Worm (Caenorhabditis elegans): ENCODE measurements around the gene F26D11.1.

F26D11.1 gene

DNA sequence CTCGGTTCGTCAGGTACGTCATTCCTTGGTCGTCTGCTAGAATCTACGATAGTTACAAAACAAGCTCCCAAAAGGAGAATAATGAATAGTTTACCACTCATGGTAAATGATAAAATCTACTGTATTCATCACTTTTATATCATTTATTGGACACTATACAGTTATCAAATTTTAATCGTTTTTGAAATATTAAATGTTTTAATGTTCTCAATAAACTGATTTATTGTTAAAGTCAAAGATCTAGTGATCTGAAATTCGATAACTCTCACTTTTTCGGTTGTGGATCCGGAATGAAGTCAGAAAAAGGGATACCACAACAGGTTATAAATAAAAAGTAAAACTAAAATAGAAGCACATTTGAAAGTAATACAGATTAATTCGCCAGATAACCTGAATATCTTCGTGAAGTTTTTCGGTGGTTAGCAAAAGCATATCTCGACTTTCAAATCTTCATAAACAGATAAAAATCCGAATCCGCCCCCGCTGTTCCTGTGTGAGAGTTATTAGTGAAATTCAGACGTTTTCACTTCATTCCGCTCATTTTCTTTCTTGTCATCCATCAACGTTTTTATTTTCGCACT, 22.5 kb upstream of the F26D11.1 start, which contains the start of the genes clec-217 and F26D11.2:
clec-217 (minus strand) TSS at position 101 of the 581 bp plus-strand sequence.
F26D11.2 (plus strand) TSS at position 531 of the 581 bp plus-strand sequence.
- no peak for TF ChIP-seq unc-42 (tag; optimal IDR thresholded peaks at IDR 0.05)
- no peak for TF ChIP-seq ceh-45 (GFP tag; IDR thresholded peaks at IDR 0.05)
- no peak for TF ChIP-seq ref-2 (tag; optimal IDR thresholded peaks at IDR 0.05)
- TF ChIP-seq C38D4.7 (GFP tag; optimal IDR thresholded peaks at IDR 0.05), result no peak
- TF ChIP-seq fkh-10 (GFP tag; optimal IDR thresholded peaks at IDR 0.05), result no peak
- no peak for TF ChIP-seq nfya-1 (tag; optimal IDR thresholded peaks at IDR 0.05)
- no peak for TF ChIP-seq hlh-8 (tag; optimal IDR thresholded peaks at IDR 0.05)
- no peak for TF ChIP-seq pqm-1 (tag; optimal IDR thresholded peaks at IDR 0.05)
- TF ChIP-seq ceh-9 (tag; optimal IDR thresholded peaks at IDR 0.05), result no peak
- TF ChIP-seq T23F11.4 (GFP tag; optimal IDR thresholded peaks at IDR 0.05), result no peak
- TF ChIP-seq ceh-2 (tag; optimal IDR thresholded peaks at IDR 0.05), result no peak
- no peak for TF ChIP-seq ceh-18 (tag; optimal IDR thresholded peaks at IDR 0.05)
- no peak for TF ChIP-seq mec-3 (tag; optimal IDR thresholded peaks at IDR 0.05; ENCODE audit: borderline replicate concordance)
- TF ChIP-seq tbx-7 (tag; optimal IDR thresholded peaks at IDR 0.05), result no peak
- no peak for TF ChIP-seq pha-4 (tag; optimal IDR thresholded peaks at IDR 0.05)
- TF ChIP-seq C08G9.2 (tag; optimal IDR thresholded peaks at IDR 0.05), result no peak
- TF ChIP-seq ttx-3 (tag; optimal IDR thresholded peaks at IDR 0.05), result no peak
- no peak for TF ChIP-seq fax-1 (tag; optimal IDR thresholded peaks at IDR 0.05)
- no peak for TF ChIP-seq dve-1 (tag; optimal IDR thresholded peaks at IDR 0.05)
- no peak for TF ChIP-seq eyg-1 (tag; optimal IDR thresholded peaks at IDR 0.05)

DNA sequence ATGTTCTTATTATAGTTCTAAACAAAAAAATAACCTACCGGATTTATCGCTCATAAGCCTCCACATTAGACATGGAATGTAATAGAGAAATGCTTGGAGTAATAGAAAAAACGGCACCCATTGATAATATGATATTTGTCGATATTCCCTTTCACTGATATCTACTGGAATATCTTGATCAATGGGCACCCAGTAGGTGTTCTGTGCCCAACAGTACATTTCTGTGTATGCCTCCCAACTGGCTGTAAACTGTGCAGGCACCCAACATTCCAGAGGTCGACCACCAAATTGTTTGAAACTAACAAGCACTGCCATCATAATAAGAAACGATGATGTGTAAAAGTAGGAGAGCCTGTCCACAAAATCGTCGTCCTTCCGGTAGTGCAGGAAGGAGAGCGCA, 16.9 kb upstream of the F26D11.1 start:
- no peak for TF ChIP-seq pat-9 (tag; optimal IDR thresholded peaks at IDR 0.05)
- TF ChIP-seq dve-1 (tag; optimal IDR thresholded peaks at IDR 0.05), result no peak
- TF ChIP-seq ceh-19 (GFP tag; optimal IDR thresholded peaks at IDR 0.05), result no peak
- TF ChIP-seq C08G9.2 (tag; optimal IDR thresholded peaks at IDR 0.05), result no peak
- no peak for TF ChIP-seq hlh-30 (tag; optimal IDR thresholded peaks at IDR 0.05; ENCODE audit: insufficient read depth)
- no peak for TF ChIP-seq hlh-15 (tag; optimal IDR thresholded peaks at IDR 0.05)
- no peak for TF ChIP-seq unc-55 (GFP tag; optimal IDR thresholded peaks at IDR 0.05)
- TF ChIP-seq eyg-1 (tag; optimal IDR thresholded peaks at IDR 0.05), result no peak
- TF ChIP-seq elt-4 (tag; optimal IDR thresholded peaks at IDR 0.05), result no peak
- TF ChIP-seq pros-1 (tag; optimal IDR thresholded peaks at IDR 0.05), result no peak

DNA sequence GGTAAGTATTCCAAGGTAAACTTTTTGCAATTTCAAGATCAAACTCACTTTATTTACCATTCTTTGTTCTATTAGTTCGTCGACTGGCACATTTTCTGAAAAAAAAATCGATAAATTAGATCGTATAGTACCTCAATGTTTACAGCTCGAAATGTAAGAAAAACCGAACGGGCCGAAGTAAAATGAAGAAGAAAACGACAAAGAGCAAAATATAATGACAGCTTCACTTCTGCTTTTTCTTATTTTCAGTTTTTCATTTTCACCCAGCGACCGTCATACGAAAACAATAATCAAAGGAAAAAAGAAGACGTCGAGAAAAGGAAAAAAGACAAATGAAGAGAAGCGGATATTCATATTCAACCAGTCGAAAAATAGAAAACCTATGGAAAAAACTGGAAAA, 12.2 kb upstream of the F26D11.1 start, which contains the start of gene che-7:
che-7 (minus strand) TSS at position 101 of the 400 bp plus-strand sequence.
- TF ChIP-seq T23F11.4 (GFP tag; optimal IDR thresholded peaks at IDR 0.05), result no peak
- TF ChIP-seq ceh-6 (GFP tag; optimal IDR thresholded peaks at IDR 0.05), result no peak

DNA sequence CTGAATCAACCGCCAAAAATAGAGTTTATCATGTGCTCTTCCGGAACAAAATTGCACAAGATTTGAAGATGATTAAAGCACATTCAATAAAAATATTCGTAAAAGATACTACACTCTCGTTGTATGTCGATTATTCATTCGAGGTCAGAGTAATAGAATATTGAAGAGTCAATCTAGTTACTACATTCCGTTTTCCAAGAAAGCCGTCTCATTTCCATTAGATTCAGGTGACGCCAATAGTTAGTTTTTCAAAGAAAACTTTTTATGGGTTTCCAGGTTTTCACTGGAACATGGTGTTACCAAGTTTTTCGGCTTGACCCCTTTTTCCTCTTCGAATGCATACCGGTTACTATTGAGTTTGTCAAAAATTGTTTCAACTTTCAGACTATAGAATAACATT, 10.8 kb upstream of the F26D11.1 start:
- TF ChIP-seq dve-1 (tag; optimal IDR thresholded peaks at IDR 0.05) (no peak), ceh-24 (tag; optimal IDR thresholded peaks at IDR 0.05) (no peak), ztf-16 (tag; optimal IDR thresholded peaks at IDR 0.05) (no peak), eyg-1 (tag; optimal IDR thresholded peaks at IDR 0.05) (no peak), nhr-11 (tag; optimal IDR thresholded peaks at IDR 0.05) (no peak), pqm-1 (tag; optimal IDR thresholded peaks at IDR 0.05) (no peak), fkh-10 (GFP tag; optimal IDR thresholded peaks at IDR 0.05) (no peak), ceh-6 (GFP tag; optimal IDR thresholded peaks at IDR 0.05) (no peak), sox-4 (tag; optimal IDR thresholded peaks at IDR 0.05) (no peak), pat-9 (tag; optimal IDR thresholded peaks at IDR 0.05) (no peak), ceh-30 (tag; optimal IDR thresholded peaks at IDR 0.05) (no peak), nfya-1 (tag; optimal IDR thresholded peaks at IDR 0.05) (no peak)

DNA sequence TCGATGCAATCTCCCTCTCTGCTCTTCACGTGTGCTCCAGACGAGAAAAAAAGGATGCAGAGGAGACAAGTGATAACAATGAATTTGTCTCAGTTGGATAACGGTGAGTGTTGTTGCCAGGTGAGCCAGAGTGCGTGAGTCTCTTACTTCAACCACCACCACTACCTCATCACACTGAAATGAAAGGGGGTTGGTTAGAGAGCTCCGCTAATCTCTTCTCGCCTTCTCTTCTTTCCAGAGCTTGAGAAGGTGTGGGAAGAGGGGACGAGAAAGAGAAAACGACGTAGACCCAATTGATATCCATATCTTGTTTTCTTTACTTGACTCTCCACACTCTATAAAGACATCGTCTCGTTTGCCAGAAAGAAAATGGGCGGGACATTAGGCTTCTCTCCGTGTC, 10.0 kb upstream of the F26D11.1 start:
- TF ChIP-seq gmeb-2 (tag; optimal IDR thresholded peaks at IDR 0.05) (no peak), npax-4 (tag; optimal IDR thresholded peaks at IDR 0.05) (no peak), sox-4 (tag; optimal IDR thresholded peaks at IDR 0.05) (no peak), ceh-34 (tag; optimal IDR thresholded peaks at IDR 0.05) (no peak), C38D4.7 (GFP tag; optimal IDR thresholded peaks at IDR 0.05) (no peak), odd-2 (tag; optimal IDR thresholded peaks at IDR 0.05) (no peak), ceh-48 (tag; optimal IDR thresholded peaks at IDR 0.05) (no peak), elt-4 (tag; optimal IDR thresholded peaks at IDR 0.05) (no peak), syd-9 (tag; optimal IDR thresholded peaks at IDR 0.05) (no peak), pha-2 (tag; optimal IDR thresholded peaks at IDR 0.05) (no peak), K02D7.2 (tag; optimal IDR thresholded peaks at IDR 0.05) (no peak)

Measured in whole organism, late embryonic.